Worm (Caenorhabditis elegans) whole organism, late embryonic: ENCODE results near the gene rpn-1.

Experiments
- elt-4 ChIP-seq: sonication (generic microtip); optimal IDR thresholded peaks from 2 replicates; lab custom pipeline; 2016; ENCODE audit warnings: missing genetic modification characterization, missing compliant biosample characterization
- rnt-1 ChIP-seq: sonication (generic microtip); optimal IDR thresholded peaks from 2 replicates; lab custom pipeline; 2016; ENCODE audit warnings: missing genetic modification characterization, missing compliant biosample characterization
- unc-55 ChIP-seq: sonication (generic microtip); optimal IDR thresholded peaks from 2 replicates; lab custom pipeline; 2017; ENCODE audit warnings: missing biosample characterization, missing genetic modification reagents, missing genetic modification characterization

- TF ChIP-seq unc-55 (GFP tag; lab: Kevin White, UChicago) (no peak), elt-4 (tag; lab: Kevin White, UChicago) (no peak), rnt-1 (tag; lab: Kevin White, UChicago) (no peak)
These were observed at the start of gene rpn-1, which contains the start of gene ribo-1 for ce11 chrIV:6909863-6910733.
